Worm (Caenorhabditis elegans) whole organism, early embryonic: Measurements from ENCODE around the gene syx-18.

Experiments used
- B0310.2 ChIP-seq: sonication (generic microtip); optimal IDR thresholded peaks from 2 replicates; lab custom pipeline; 2016; ENCODE audit warnings: mild to moderate bottlenecking, missing genetic modification characterization, missing compliant biosample characterization
- ama-1 ChIP-seq: fragments of 150-350 bp; optimal IDR thresholded peaks from 2 replicates; lab custom pipeline; 2014
- flt-1 ChIP-seq: fragments of 200-800 bp; sonication (Bioruptor generic); IDR thresholded peaks from 2 replicates; pipeline ENCODE4 v1.3.6; 2022; ENCODE audit warnings: missing genetic modification characterization, missing compliant biosample characterization
- tbx-37 ChIP-seq: fragments of 200-800 bp; sonication (Bioruptor generic); conservative IDR thresholded peaks from 2 replicates; pipeline ENCODE4 v1.3.6; 2022; ENCODE audit warnings: missing genetic modification reagents, missing genetic modification characterization, missing compliant biosample characterization

ce11 chrV:6699021-6699420 lies 43.8 kb upstream of the syx-18 start:
- TF ChIP-seq ama-1 (lab: Kevin White, UChicago) (no peak), B0310.2 (tag; lab: Kevin White, UChicago) (no peak), tbx-37 (GFP tag; lab: Robert Waterston, UW) (no peak), flt-1 (GFP tag; lab: Robert Waterston, UW) (no peak)
